Worm (Caenorhabditis elegans) whole organism, L4 larva: ENCODE measurements around the gene dpf-1.

ENCODE experiments used
- F10B5.3 ChIP-seq: sonication (generic microtip); optimal IDR thresholded peaks from 2 replicates; lab custom pipeline; 2016; ENCODE audit warnings: mild to moderate bottlenecking, missing genetic modification characterization, missing compliant biosample characterization
- F26F4.8 ChIP-seq: fragments of 200-800 bp; sonication (Bioruptor generic); conservative IDR thresholded peaks from 2 replicates; pipeline ENCODE4 v1.3.6; 2022; ENCODE audit warnings: missing genetic modification characterization, missing compliant biosample characterization
- F37D6.2 ChIP-seq: sonication (generic microtip); optimal IDR thresholded peaks from 2 replicates; lab custom pipeline; 2016; ENCODE audit warnings: mild to moderate bottlenecking, missing genetic modification characterization, missing compliant biosample characterization
- F44E2.7 ChIP-seq: fragments of 200-800 bp; sonication (Bioruptor generic); IDR thresholded peaks from 2 replicates; pipeline ENCODE4 v2.1.2; 2022; ENCODE audit warnings: missing genetic modification characterization, missing compliant biosample characterization
- Y5F2A.4 ChIP-seq: fragments of 200-800 bp; sonication (Bioruptor generic); optimal IDR thresholded peaks from 2 replicates; lab custom pipeline; 2018; ENCODE audit warnings: mild to moderate bottlenecking, missing genetic modification characterization, missing compliant biosample characterization
- Y75B8A.6 ChIP-seq: fragments of 200-800 bp; sonication (Bioruptor generic); IDR thresholded peaks from 2 replicates; pipeline ENCODE4 v1.3.6; 2022; ENCODE audit warnings: missing genetic modification reagents, missing genetic modification characterization, missing compliant biosample characterization
- ZK546.5 ChIP-seq, 2 experiments: sonication (generic microtip); optimal IDR thresholded peaks; 2 replicates each; lab custom pipeline; 2017; ENCODE audit warnings: missing biosample characterization in 2 of 2, missing genetic modification characterization in 2 of 2
- aly-2 ChIP-seq: sonication (generic microtip); optimal IDR thresholded peaks from 2 replicates; lab custom pipeline; 2018; ENCODE audit warnings: missing biosample characterization, missing genetic modification characterization
- ama-1 ChIP-seq: fragments of 150-350 bp; optimal IDR thresholded peaks from 2 replicates; lab custom pipeline; 2014; ENCODE audit warnings: inconsistent platforms, mixed read lengths
- ceh-44 ChIP-seq: fragments of 200-800 bp; sonication (Bioruptor generic); IDR thresholded peaks from 2 replicates; pipeline ENCODE4 v1.3.6; 2022; ENCODE audit warnings: missing genetic modification reagents, missing genetic modification characterization, missing compliant biosample characterization
- ces-1 ChIP-seq: fragments of 150-350 bp; sonication (generic microtip); optimal IDR thresholded peaks from 4 replicates; lab custom pipeline; 2014; ENCODE audit warnings: missing biosample characterization, missing genetic modification reagents, missing genetic modification characterization
- ctbp-1 ChIP-seq: fragments of 200-800 bp; sonication (Bioruptor generic); IDR thresholded peaks from 2 replicates; pipeline ENCODE4 v1.3.6; 2022; ENCODE audit warnings: missing genetic modification reagents, missing genetic modification characterization, missing compliant biosample characterization
- daf-16 ChIP-seq, 3 experiments: sonication (generic microtip); optimal IDR thresholded peaks; 2 replicates each; lab custom pipeline; 2016 to 2017; ENCODE audit warnings: missing genetic modification characterization in 3 of 3, missing genetic modification reagents in 3 of 3, mild to moderate bottlenecking in 2 of 3, missing compliant biosample characterization in 2 of 3, missing biosample characterization in 1 of 3, moderate library complexity in 1 of 3
- dmd-8 ChIP-seq: fragments of 200-800 bp; sonication (Bioruptor generic); IDR thresholded peaks from 2 replicates; pipeline ENCODE4 v1.3.6; 2022; ENCODE audit warnings: missing genetic modification characterization, missing compliant biosample characterization
- dmd-9 ChIP-seq: fragments of 200-800 bp; sonication (Bioruptor generic); IDR thresholded peaks from 2 replicates; pipeline ENCODE4 v1.3.6; 2022; ENCODE audit warnings: missing genetic modification reagents, missing genetic modification characterization, missing compliant biosample characterization
- dve-1 ChIP-seq: sonication (generic microtip); optimal IDR thresholded peaks from 2 replicates; lab custom pipeline; 2017; ENCODE audit warnings: antibody characterized with exemption, mild to moderate bottlenecking, missing genetic modification characterization, missing compliant biosample characterization; ENCODE audit not compliant: insufficient read depth
- fkh-10 ChIP-seq: fragments of 150-350 bp; optimal IDR thresholded peaks from 2 replicates; lab custom pipeline; 2014; ENCODE audit warnings: missing biosample characterization, missing genetic modification reagents, missing genetic modification characterization
- fos-1 ChIP-seq: fragments of 150-350 bp; optimal IDR thresholded peaks from 2 replicates; lab custom pipeline; 2014; ENCODE audit warnings: missing biosample characterization, missing genetic modification characterization
- hlh-30 ChIP-seq: sonication (generic microtip); optimal IDR thresholded peaks from 2 replicates; lab custom pipeline; 2017; ENCODE audit warnings: antibody characterized with exemption, mild to moderate bottlenecking, missing genetic modification characterization, missing compliant biosample characterization; ENCODE audit not compliant: insufficient read depth
- lim-7 ChIP-seq: fragments of 200-800 bp; sonication (Bioruptor generic); IDR thresholded peaks from 2 replicates; pipeline ENCODE4 v1.3.6; 2022; ENCODE audit warnings: missing genetic modification characterization, missing compliant biosample characterization
- lin-13 ChIP-seq: fragments of 150-350 bp; optimal IDR thresholded peaks from 2 replicates; lab custom pipeline; 2014; ENCODE audit warnings: missing biosample characterization, missing genetic modification reagents, missing genetic modification characterization
- lin-38 ChIP-seq: fragments of 200-800 bp; sonication (Bioruptor generic); IDR thresholded peaks from 2 replicates; pipeline ENCODE4 v1.3.6; 2022; ENCODE audit warnings: missing genetic modification reagents, missing genetic modification characterization, missing compliant biosample characterization
- lir-3 ChIP-seq: sonication (generic microtip); optimal IDR thresholded peaks from 2 replicates; lab custom pipeline; 2016; ENCODE audit warnings: mild to moderate bottlenecking, missing genetic modification characterization, missing compliant biosample characterization
- madf-5 ChIP-seq, 2 experiments: fragments of 200-800 bp; sonication (Bioruptor generic); IDR thresholded peaks; 2 replicates each; pipeline ENCODE4 v1.3.6; 2022; ENCODE audit warnings: missing compliant biosample characterization in 2 of 2, missing genetic modification characterization in 2 of 2
- madf-9 ChIP-seq: fragments of 200-800 bp; sonication (Bioruptor generic); conservative IDR thresholded peaks from 2 replicates; pipeline ENCODE4 v1.3.6; 2022; ENCODE audit warnings: missing genetic modification reagents, missing genetic modification characterization, missing compliant biosample characterization
- mdl-1 ChIP-seq, 2 experiments: fragments of 150-350 bp in 1 of 2; sonication (generic microtip) in 1 of 2; optimal IDR thresholded peaks; 2 replicates each; lab custom pipeline; 2014 to 2017; ENCODE audit warnings: missing biosample characterization in 2 of 2, missing genetic modification characterization in 2 of 2
- mdt-29 ChIP-seq: fragments of 200-800 bp; sonication (Bioruptor generic); IDR thresholded peaks from 2 replicates; pipeline ENCODE4 v1.3.6; 2022; ENCODE audit warnings: missing genetic modification reagents, missing genetic modification characterization, missing compliant biosample characterization
- mep-1 ChIP-seq: fragments of 150-350 bp; sonication (generic microtip); optimal IDR thresholded peaks from 3 replicates; lab custom pipeline; 2014; ENCODE audit warnings: missing biosample characterization, missing genetic modification characterization
- mes-2 ChIP-seq: sonication (generic microtip); optimal IDR thresholded peaks from 2 replicates; lab custom pipeline; 2016; ENCODE audit warnings: missing genotype, mild to moderate bottlenecking, missing genetic modification characterization, missing compliant biosample characterization; ENCODE audit not compliant: poor library complexity, severe bottlenecking
- mxl-2 ChIP-seq: fragments of 200-800 bp; sonication (Bioruptor generic); conservative IDR thresholded peaks from 2 replicates; pipeline ENCODE4 v1.3.6; 2022; ENCODE audit warnings: missing genetic modification reagents, missing genetic modification characterization, missing compliant biosample characterization
- mxl-3 ChIP-seq: fragments of 200-800 bp; sonication (Bioruptor generic); optimal IDR thresholded peaks from 2 replicates; lab custom pipeline; 2018; ENCODE audit warnings: mild to moderate bottlenecking, missing genetic modification characterization, missing compliant biosample characterization
- nhr-237 ChIP-seq: sonication (generic microtip); optimal IDR thresholded peaks from 2 replicates; lab custom pipeline; 2017; ENCODE audit warnings: missing biosample characterization, missing genetic modification characterization
- nhr-28 ChIP-seq: fragments of 150-350 bp; optimal IDR thresholded peaks from 2 replicates; lab custom pipeline; 2014; ENCODE audit warnings: missing biosample characterization, missing genetic modification characterization
- nhr-6 ChIP-seq: fragments of 150-350 bp; optimal IDR thresholded peaks from 2 replicates; lab custom pipeline; 2014; ENCODE audit warnings: missing biosample characterization, missing genetic modification characterization
- php-3 ChIP-seq: fragments of 200-800 bp; sonication (Bioruptor generic); IDR thresholded peaks from 2 replicates; pipeline ENCODE4 v1.3.6; 2022; ENCODE audit warnings: missing genetic modification reagents, missing genetic modification characterization, missing compliant biosample characterization
- rbr-2 ChIP-seq: sonication (generic microtip); optimal IDR thresholded peaks from 2 replicates; lab custom pipeline; 2016; ENCODE audit warnings: missing genotype, missing genetic modification characterization, missing compliant biosample characterization
- saeg-2 ChIP-seq: fragments of 200-800 bp; sonication (Bioruptor generic); IDR thresholded peaks from 2 replicates; pipeline ENCODE4 v1.3.6; 2022; ENCODE audit warnings: missing genetic modification reagents, missing genetic modification characterization, missing compliant biosample characterization
- skn-1 ChIP-seq: fragments of 150-350 bp; optimal IDR thresholded peaks from 2 replicates; lab custom pipeline; 2014; ENCODE audit warnings: missing biosample characterization, missing genetic modification characterization
- snpc-1.2 ChIP-seq: fragments of 200-800 bp; sonication (Bioruptor generic); IDR thresholded peaks from 2 replicates; pipeline ENCODE4 v1.3.6; 2022; ENCODE audit warnings: missing genetic modification reagents, missing genetic modification characterization, missing compliant biosample characterization
- snpc-4 ChIP-seq: fragments of 150-350 bp; optimal IDR thresholded peaks from 2 replicates; lab custom pipeline; 2014; ENCODE audit warnings: missing biosample characterization, missing genetic modification characterization
- spr-1 ChIP-seq: sonication (generic microtip); optimal IDR thresholded peaks from 2 replicates; lab custom pipeline; 2016; ENCODE audit warnings: mild to moderate bottlenecking, missing genetic modification characterization, missing compliant biosample characterization
- spr-3 ChIP-seq: fragments of 200-800 bp; sonication (Bioruptor generic); optimal IDR thresholded peaks from 2 replicates; lab custom pipeline; 2018; ENCODE audit warnings: mild to moderate bottlenecking, missing genetic modification characterization, missing compliant biosample characterization
- tag-97 ChIP-seq: fragments of 200-800 bp; sonication (Bioruptor generic); IDR thresholded peaks from 2 replicates; pipeline ENCODE4 v1.3.6; 2022; ENCODE audit warnings: missing genetic modification characterization, missing compliant biosample characterization
- tra-1 ChIP-seq: fragments of 200-800 bp; sonication (Bioruptor generic); IDR thresholded peaks from 2 replicates; pipeline ENCODE4 v1.3.6; 2022; ENCODE audit warnings: missing genetic modification reagents, missing genetic modification characterization, missing compliant biosample characterization
- unc-130 ChIP-seq: sonication (generic microtip); optimal IDR thresholded peaks from 2 replicates; lab custom pipeline; 2016; ENCODE audit warnings: missing genetic modification reagents, missing genetic modification characterization, missing compliant biosample characterization
- unc-62 ChIP-seq, 3 experiments: fragments of 150-350 bp in 1 of 3; sonication (generic microtip); optimal IDR thresholded peaks in 2 of 3; peaks in 1 of 3; 1 replicate in 1 of 3; 2 replicates in 2 of 3; lab custom pipeline; 2014 to 2017; ENCODE audit warnings: missing biosample characterization in 3 of 3, missing genetic modification characterization in 3 of 3, missing genetic modification reagents in 3 of 3, missing genotype in 1 of 3
- zag-1 ChIP-seq: fragments of 150-350 bp; optimal IDR thresholded peaks from 2 replicates; lab custom pipeline; 2014; ENCODE audit warnings: missing biosample characterization, missing genetic modification characterization
- zfp-2 ChIP-seq: sonication (generic microtip); optimal IDR thresholded peaks from 2 replicates; lab custom pipeline; 2016; ENCODE audit warnings: mild to moderate bottlenecking, missing genetic modification characterization, missing compliant biosample characterization
- zip-11 ChIP-seq: fragments of 200-800 bp; sonication (Bioruptor generic); IDR thresholded peaks from 2 replicates; pipeline ENCODE4 v1.3.6; 2022; ENCODE audit warnings: missing genetic modification characterization, missing compliant biosample characterization
- zip-2 ChIP-seq: fragments of 150-350 bp; optimal IDR thresholded peaks from 2 replicates; lab custom pipeline; 2014; ENCODE audit warnings: missing biosample characterization, missing genetic modification characterization
- ztf-7 ChIP-seq: fragments of 150-350 bp; optimal IDR thresholded peaks from 2 replicates; lab custom pipeline; 2014; ENCODE audit warnings: missing biosample characterization, missing genetic modification characterization

Gene dpf-1

ce11 chrV:15505068-15505467 is 33.9 kb downstream of the dpf-1 start (continued):
- TF ChIP-seq snpc-4 (tag; lab: Kevin White, UChicago) (no peak), F10B5.3 (tag; lab: Kevin White, UChicago) (no peak), mes-2 (tag; lab: Kevin White, UChicago) (peak; percentile 83), spr-1 (peak; percentile 28), tra-1 (GFP tag; lab: Robert Waterston, UW) (peak; percentile 54; the same call in 1 of the 2 replicates), zip-11 (GFP tag; lab: Robert Waterston, UW) (no peak), mxl-3 (GFP tag; lab: Kevin White, UChicago) (no peak), aly-2 (no peak), mep-1 (tag; lab: Kevin White, UChicago) (no peak), ztf-7 (tag; lab: Kevin White, UChicago) (no peak), nhr-237 (no peak), madf-9 (GFP tag; lab: Robert Waterston, UW) (0 out of 2 replicates have a peak, but pooled peaks have one; percentile 10), ctbp-1 (GFP tag; lab: Robert Waterston, UW) (peak; percentile 82), mdl-1 (tag; optimal IDR thresholded peaks at IDR 0.05; lab: Kevin White, UChicago) (peak in 1 of 2 experiments; percentile 29), ama-1 (no peak), Y75B8A.6 (GFP tag; lab: Robert Waterston, UW) (no peak), ZK546.5 (tag; optimal IDR thresholded peaks at IDR 0.05; lab: Kevin White, UChicago) (no peak), dve-1 (tag; lab: Kevin White, UChicago) (no peak), rbr-2 (tag; lab: Kevin White, UChicago) (peak; percentile 55), nhr-28 (tag; lab: Kevin White, UChicago) (peak; percentile 16), zip-2 (no peak), hlh-30 (tag; lab: Kevin White, UChicago) (no peak), lin-38 (no peak), fos-1 (no peak), zag-1 (no peak), lin-13 (no peak), zfp-2 (tag; lab: Kevin White, UChicago) (no peak), madf-5 (GFP tag; IDR thresholded peaks at IDR 0.05; lab: Robert Waterston, UW) (0 out of 4 replicates have a peak, but pooled peaks of 1 of the 2 experiments have one; percentile 40), nhr-6 (tag; lab: Kevin White, UChicago) (no peak), unc-130 (GFP tag; lab: Kevin White, UChicago) (peak; percentile 28), tag-97 (GFP tag; lab: Robert Waterston, UW) (no peak), snpc-1.2 (GFP tag; lab: Robert Waterston, UW) (peak; percentile 77), mdt-29 (GFP tag; lab: Robert Waterston, UW) (no peak), F44E2.7 (GFP tag; lab: Robert Waterston, UW) (0 out of 2 replicates have a peak, but pooled peaks have one; percentile 6), dmd-8 (peak; percentile 72), php-3 (GFP tag; lab: Robert Waterston, UW) (0 out of 2 replicates have a peak, but pooled peaks have one; percentile 39), skn-1 (tag; lab: Kevin White, UChicago) (no peak), Y5F2A.4 (GFP tag; lab: Kevin White, UChicago) (peak; percentile 60), F26F4.8 (GFP tag; lab: Robert Waterston, UW) (0 out of 2 replicates have a peak, but pooled peaks have one; percentile 49), fkh-10 (no peak), daf-16 (GFP tag; optimal IDR thresholded peaks at IDR 0.05; lab: Kevin White, UChicago) (peak; percentile 2 to 65), daf-16 (tag; optimal IDR thresholded peaks at IDR 0.05; lab: Kevin White, UChicago) (peak; percentile 44), lir-3 (tag; lab: Kevin White, UChicago) (no peak), spr-3 (GFP tag; lab: Kevin White, UChicago) (no peak), lim-7 (peak; percentile 90), F37D6.2 (tag; lab: Kevin White, UChicago) (no peak), ceh-44 (GFP tag; lab: Robert Waterston, UW) (peak; percentile 62; the same call in 1 of the 2 replicates), ces-1 (GFP tag; lab: Kevin White, UChicago) (no peak), dmd-9 (GFP tag; lab: Robert Waterston, UW) (no peak), mxl-2 (GFP tag; lab: Robert Waterston, UW) (no peak), unc-62 (GFP tag; optimal IDR thresholded peaks at IDR 0.05 in 1 of 2; lab: Kevin White, UChicago) (no peak), unc-62 (tag; optimal IDR thresholded peaks at IDR 0.05; lab: Kevin White, UChicago) (no peak), saeg-2 (GFP tag; lab: Robert Waterston, UW) (no peak)
